Fruit fly (Drosophila melanogaster): ENCODE results near the gene CG15764.

DNA sequence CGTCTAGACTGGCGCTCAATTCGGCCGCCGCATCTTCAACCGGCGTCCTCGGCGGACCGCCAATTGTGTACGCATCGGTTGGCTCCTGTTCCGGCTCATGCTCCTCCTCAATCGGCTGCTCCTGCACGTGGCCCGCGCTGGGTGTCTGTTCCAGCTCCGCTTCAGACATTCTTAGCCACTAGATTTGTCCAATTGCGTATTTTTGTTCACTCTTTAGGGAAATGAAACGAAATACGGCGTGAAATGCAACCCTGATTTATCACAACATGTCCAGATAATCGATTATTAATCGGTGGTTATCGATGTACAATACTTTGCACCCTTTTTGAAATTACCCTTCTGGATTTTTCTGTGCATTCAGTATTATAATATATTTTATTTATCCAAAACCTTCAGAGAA is 7.7 kb downstream of the CG15764 start, which contains the start of gene mof:
- TF ChIP-seq Mnt (GFP tag; optimal IDR thresholded peaks at IDR 0.05) (peak; percentile 17), bab1 (GFP tag; optimal IDR thresholded peaks at IDR 0.05) (peak; percentile 74), CG1620 (GFP tag; optimal IDR thresholded peaks at IDR 0.05) (no peak), CG14711 (tag; optimal IDR thresholded peaks at IDR 0.05) (no peak), CG12768 (GFP tag; optimal IDR thresholded peaks at IDR 0.05) (no peak), CG11617 (GFP tag; optimal IDR thresholded peaks at IDR 0.05) (no peak), cic (GFP tag; optimal IDR thresholded peaks at IDR 0.05) (no peak), CG7101 (tag; optimal IDR thresholded peaks at IDR 0.05) (no peak), Hr96 (GFP tag; optimal IDR thresholded peaks at IDR 0.05) (no peak)
